Worm (Caenorhabditis elegans) whole organism, L3 larva: ENCODE measurements around the gene nduf-9.

Experiments used
- ceh-28 ChIP-seq: fragments of 150-350 bp; optimal IDR thresholded peaks from 2 replicates; lab custom pipeline; 2014; ENCODE audit warnings: missing biosample characterization, missing genetic modification reagents, missing genetic modification characterization
- daf-12 ChIP-seq: fragments of 150-350 bp; optimal IDR thresholded peaks from 2 replicates; lab custom pipeline; 2014; ENCODE audit warnings: missing biosample characterization, missing genetic modification reagents, missing genetic modification characterization
- egl-27 ChIP-seq: sonication (generic microtip); optimal IDR thresholded peaks from 4 replicates; lab custom pipeline; 2017; ENCODE audit warnings: missing biosample characterization, missing genetic modification reagents, missing genetic modification characterization
- elt-1 ChIP-seq: fragments of 150-350 bp; optimal IDR thresholded peaks from 2 replicates; lab custom pipeline; 2014; ENCODE audit warnings: missing biosample characterization, missing genetic modification characterization
- elt-3 ChIP-seq, 3 experiments: fragments of 150-350 bp in 1 of 3; sonication (generic microtip) in 2 of 3; optimal IDR thresholded peaks; 2 replicates in 2 of 3; 4 replicates in 1 of 3; lab custom pipeline; 2014 to 2017; ENCODE audit warnings: missing biosample characterization in 3 of 3, missing genetic modification characterization in 3 of 3
- fkh-2 ChIP-seq: fragments of 150-350 bp; optimal IDR thresholded peaks from 2 replicates; lab custom pipeline; 2014; ENCODE audit warnings: missing biosample characterization, missing genetic modification reagents, missing genetic modification characterization
- mml-1 ChIP-seq: fragments of 150-350 bp; sonication (generic microtip); optimal IDR thresholded peaks from 3 replicates; lab custom pipeline; 2014; ENCODE audit warnings: missing biosample characterization, missing genetic modification characterization
- nhr-12 ChIP-seq: fragments of 150-350 bp; optimal IDR thresholded peaks from 2 replicates; lab custom pipeline; 2014; ENCODE audit warnings: missing biosample characterization, missing genetic modification characterization
- nhr-25 ChIP-seq: sonication (generic microtip); optimal IDR thresholded peaks from 2 replicates; lab custom pipeline; 2017; ENCODE audit warnings: missing biosample characterization, missing genetic modification characterization
- nhr-28 ChIP-seq: fragments of 150-350 bp; optimal IDR thresholded peaks from 2 replicates; lab custom pipeline; 2014; ENCODE audit warnings: missing biosample characterization, missing genetic modification characterization
- nhr-76 ChIP-seq: fragments of 150-350 bp; sonication (generic microtip); optimal IDR thresholded peaks from 5 replicates; lab custom pipeline; 2014; ENCODE audit warnings: missing biosample characterization, missing genetic modification characterization
- nhr-77 ChIP-seq: fragments of 150-350 bp; optimal IDR thresholded peaks from 2 replicates; lab custom pipeline; 2014; ENCODE audit warnings: missing biosample characterization, missing genetic modification characterization
- pqm-1 ChIP-seq: fragments of 150-350 bp; optimal IDR thresholded peaks from 2 replicates; lab custom pipeline; 2017; ENCODE audit warnings: missing biosample characterization, missing genetic modification characterization, inconsistent platforms
- skn-1 ChIP-seq: fragments of 150-350 bp; optimal IDR thresholded peaks from 2 replicates; lab custom pipeline; 2014; ENCODE audit warnings: missing biosample characterization, missing genetic modification characterization
- ztf-11 ChIP-seq: fragments of 150-350 bp; optimal IDR thresholded peaks from 2 replicates; lab custom pipeline; 2014; ENCODE audit warnings: missing biosample characterization, missing genetic modification characterization

Gene nduf-9

DNA sequence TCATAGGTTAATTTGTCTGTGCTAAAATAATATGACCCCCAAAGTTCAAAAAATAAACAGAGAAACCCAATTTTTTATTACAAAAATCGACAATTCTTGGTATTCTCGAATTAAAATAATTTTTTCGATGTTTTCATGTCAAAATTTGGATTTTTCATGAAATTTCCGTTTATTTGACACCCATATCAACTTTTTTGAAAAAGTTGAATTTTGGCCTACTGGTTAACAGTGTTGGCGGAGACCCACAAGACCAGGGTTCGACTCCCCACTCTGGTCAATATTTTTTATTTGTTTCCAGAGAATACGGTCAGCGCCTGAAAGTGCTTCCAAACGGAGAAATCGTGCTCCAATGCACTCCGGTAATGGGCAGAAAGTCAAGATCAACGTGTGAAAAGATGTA lies 56.6 kb downstream of the nduf-9 start:
- no peak for TF ChIP-seq mml-1 (tag; lab: Kevin White, UChicago)
- TF ChIP-seq ceh-28 (tag; lab: Kevin White, UChicago), result no peak
- no peak for TF ChIP-seq fkh-2
- no peak for TF ChIP-seq nhr-12
- no peak for TF ChIP-seq daf-12
- no peak for TF ChIP-seq pqm-1 (tag; lab: Kevin White, UChicago)
- no peak for TF ChIP-seq nhr-76 (tag; lab: Kevin White, UChicago)
- TF ChIP-seq nhr-77 (tag; lab: Kevin White, UChicago), result no peak
- no peak for TF ChIP-seq egl-27 (tag; lab: Kevin White, UChicago)
- no peak for TF ChIP-seq skn-1 (tag; lab: Kevin White, UChicago)
- TF ChIP-seq ztf-11, result no peak
- no peak for TF ChIP-seq elt-1 (tag; lab: Kevin White, UChicago)
- TF ChIP-seq elt-3 (tag; optimal IDR thresholded peaks at IDR 0.05; lab: Kevin White, UChicago), result no peak
- no peak for TF ChIP-seq nhr-25 (tag; lab: Kevin White, UChicago)
- no peak for TF ChIP-seq nhr-28 (tag; lab: Kevin White, UChicago)
